Worm (Caenorhabditis elegans) whole organism, early embryonic: ENCODE data around the gene wht-5.

Source experiments
- B0310.2 ChIP-seq: sonication (generic microtip); optimal IDR thresholded peaks from 2 replicates; lab custom pipeline; 2016; ENCODE audit warnings: mild to moderate bottlenecking, missing genetic modification characterization, missing compliant biosample characterization
- ama-1 ChIP-seq: fragments of 150-350 bp; optimal IDR thresholded peaks from 2 replicates; lab custom pipeline; 2014
- hmg-4 ChIP-seq: fragments of 200-800 bp; sonication (Bioruptor generic); optimal IDR thresholded peaks from 2 replicates; lab custom pipeline; 2018; ENCODE audit warnings: mild to moderate bottlenecking, missing genetic modification characterization, missing compliant biosample characterization
- tbx-11 ChIP-seq: fragments of 200-800 bp; sonication (Bioruptor generic); IDR thresholded peaks from 2 replicates; pipeline ENCODE4 v1.3.6; 2022; ENCODE audit warnings: missing genetic modification characterization, missing compliant biosample characterization
- tbx-37 ChIP-seq: fragments of 200-800 bp; sonication (Bioruptor generic); conservative IDR thresholded peaks from 2 replicates; pipeline ENCODE4 v1.3.6; 2022; ENCODE audit warnings: missing genetic modification reagents, missing genetic modification characterization, missing compliant biosample characterization

DNA sequence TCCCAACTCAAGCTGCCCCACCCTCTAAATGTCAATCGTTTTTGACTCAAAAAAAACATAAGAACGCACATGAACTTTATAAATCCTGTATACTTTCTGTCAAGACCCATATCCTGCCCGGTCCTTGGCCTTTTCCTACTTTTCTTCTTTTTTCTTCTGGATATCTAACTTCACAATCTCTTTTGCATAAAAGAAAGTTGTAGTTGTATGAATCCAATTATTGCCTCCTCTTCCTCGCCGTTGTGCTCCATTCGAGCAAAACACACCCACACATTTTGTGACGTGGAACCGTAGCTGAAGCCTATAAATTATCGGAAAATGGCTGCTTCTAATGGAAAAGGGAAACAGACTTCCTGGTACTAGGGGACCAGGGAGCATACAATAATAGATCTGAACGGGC, 12.9 kb downstream of the wht-5 start:
- TF ChIP-seq ama-1 (lab: Kevin White, UChicago) (no peak), tbx-37 (GFP tag; lab: Robert Waterston, UW) (no peak), B0310.2 (tag; lab: Kevin White, UChicago) (no peak), tbx-11 (GFP tag; lab: Robert Waterston, UW) (no peak), hmg-4 (no peak)
